Fruit fly (Drosophila melanogaster): Measurements from ENCODE around the gene CG9451.

CG9451 gene

dm6 chr3L:19521093-19521492, 20.5 kb upstream of the CG9451 start:
- no peak for TF ChIP-seq CG15710 (tag; optimal IDR thresholded peaks at IDR 0.05)
- no peak for TF ChIP-seq CG9948 (tag; optimal IDR thresholded peaks at IDR 0.05)
- no peak for TF ChIP-seq Pif1B (GFP tag; optimal IDR thresholded peaks at IDR 0.05)
- no peak for TF ChIP-seq CG13204 (GFP tag; optimal IDR thresholded peaks at IDR 0.05)
- TF ChIP-seq Ets98B (GFP tag; IDR thresholded peaks at IDR 0.05): no peak
- no peak for TF ChIP-seq Snoo (tag; optimal IDR thresholded peaks at IDR 0.05)
- TF ChIP-seq D1 (tag; optimal IDR thresholded peaks at IDR 0.05): no peak

- TF ChIP-seq CG13204 (GFP tag; optimal IDR thresholded peaks at IDR 0.05) (no peak), CG14655 (GFP tag; optimal IDR thresholded peaks at IDR 0.05) (no peak), EcR (GFP tag; optimal IDR thresholded peaks at IDR 0.05) (no peak), CG4496 (GFP tag; IDR thresholded peaks at IDR 0.05) (no peak), Snoo (tag; optimal IDR thresholded peaks at IDR 0.05) (no peak), CG8301 (tag; optimal IDR thresholded peaks at IDR 0.05) (no peak), gl (tag; optimal IDR thresholded peaks at IDR 0.05) (no peak), CG17806 (tag; optimal IDR thresholded peaks at IDR 0.05) (no peak), CG34367 (tag; optimal IDR thresholded peaks at IDR 0.05) (no peak), rn (GFP tag; IDR thresholded peaks at IDR 0.05) (no peak), CG12605 (GFP tag; IDR thresholded peaks at IDR 0.05) (no peak), Pif1A (GFP tag; optimal IDR thresholded peaks at IDR 0.05) (no peak), Ets98B (GFP tag; IDR thresholded peaks at IDR 0.05) (no peak), CG32121 (GFP tag; IDR thresholded peaks at IDR 0.05) (no peak), Pif1B (GFP tag; optimal IDR thresholded peaks at IDR 0.05) (no peak), CG8159 (tag; optimal IDR thresholded peaks at IDR 0.05) (no peak), CG15710 (tag; optimal IDR thresholded peaks at IDR 0.05) (no peak), D1 (tag; optimal IDR thresholded peaks at IDR 0.05) (no peak)
Measured at dm6 chr3L:19520645-19521044, 20.0 kb upstream of the CG9451 start, which contains the start of gene Cpr76Bc. Cpr76Bc (plus strand) TSS chr3L:19520945.

dm6 chr3L:19519349-19519748, 18.8 kb upstream of the CG9451 start, which contains the start of gene Cpr76Bb:
Cpr76Bb (plus strand) TSS chr3L:19519649.
- no peak for TF ChIP-seq CG8159 (tag; optimal IDR thresholded peaks at IDR 0.05)
- TF ChIP-seq CG32121 (GFP tag; IDR thresholded peaks at IDR 0.05): no peak
- no peak for TF ChIP-seq CG15710 (tag; optimal IDR thresholded peaks at IDR 0.05)
- no peak for TF ChIP-seq Pif1B (GFP tag; optimal IDR thresholded peaks at IDR 0.05)
- no peak for TF ChIP-seq CG9948 (tag; optimal IDR thresholded peaks at IDR 0.05)
- no peak for TF ChIP-seq rn (GFP tag; IDR thresholded peaks at IDR 0.05)
- TF ChIP-seq EcR (GFP tag; optimal IDR thresholded peaks at IDR 0.05): no peak
- no peak for TF ChIP-seq CG12605 (GFP tag; IDR thresholded peaks at IDR 0.05)
- no peak for TF ChIP-seq gl (tag; optimal IDR thresholded peaks at IDR 0.05)
- TF ChIP-seq CG13204 (GFP tag; optimal IDR thresholded peaks at IDR 0.05): no peak
- TF ChIP-seq CG14655 (GFP tag; optimal IDR thresholded peaks at IDR 0.05): no peak
- no peak for TF ChIP-seq D1 (tag; optimal IDR thresholded peaks at IDR 0.05)

- no peak for TF ChIP-seq CG8159 (tag; optimal IDR thresholded peaks at IDR 0.05)
- no peak for TF ChIP-seq CG17806 (tag; optimal IDR thresholded peaks at IDR 0.05)
- no peak for TF ChIP-seq CG9948 (tag; optimal IDR thresholded peaks at IDR 0.05)
- TF ChIP-seq Pif1B (GFP tag; optimal IDR thresholded peaks at IDR 0.05): no peak
- TF ChIP-seq CG13204 (GFP tag; optimal IDR thresholded peaks at IDR 0.05): no peak
- TF ChIP-seq CG34367 (tag; optimal IDR thresholded peaks at IDR 0.05): no peak
- TF ChIP-seq EcR (GFP tag; optimal IDR thresholded peaks at IDR 0.05): no peak
- no peak for TF ChIP-seq fd96Ca (GFP tag; IDR thresholded peaks at IDR 0.05)
- no peak for TF ChIP-seq CG10348 (GFP tag; IDR thresholded peaks at IDR 0.05)
- TF ChIP-seq CG32121 (GFP tag; IDR thresholded peaks at IDR 0.05): no peak
- TF ChIP-seq CG14655 (GFP tag; optimal IDR thresholded peaks at IDR 0.05): no peak
- TF ChIP-seq Ets98B (GFP tag; IDR thresholded peaks at IDR 0.05): no peak
- no peak for TF ChIP-seq CG4496 (GFP tag; IDR thresholded peaks at IDR 0.05)
- TF ChIP-seq D1 (tag; optimal IDR thresholded peaks at IDR 0.05): no peak
- no peak for TF ChIP-seq rn (GFP tag; IDR thresholded peaks at IDR 0.05)
- no peak for TF ChIP-seq Pif1A (GFP tag; optimal IDR thresholded peaks at IDR 0.05)
Measured at dm6 chr3L:19518232-19518631, 17.6 kb upstream of the CG9451 start, which contains the start of gene Cpr76Ba. Cpr76Ba (minus strand) TSS chr3L:19518332.

- TF ChIP-seq CG4496 (GFP tag; IDR thresholded peaks at IDR 0.05) (peak; percentile 85), CG8301 (tag; optimal IDR thresholded peaks at IDR 0.05) (no peak), Ets98B (GFP tag; IDR thresholded peaks at IDR 0.05) (peak; percentile 47; the same call in 1 of the 2 replicates), CG15710 (tag; optimal IDR thresholded peaks at IDR 0.05) (no peak), gl (tag; optimal IDR thresholded peaks at IDR 0.05) (no peak), CG10348 (GFP tag; IDR thresholded peaks at IDR 0.05) (no peak), CG8159 (tag; optimal IDR thresholded peaks at IDR 0.05) (no peak), CG13204 (GFP tag; optimal IDR thresholded peaks at IDR 0.05) (no peak), Pif1B (GFP tag; optimal IDR thresholded peaks at IDR 0.05) (no peak), fd96Ca (GFP tag; IDR thresholded peaks at IDR 0.05) (no peak), CG12605 (GFP tag; IDR thresholded peaks at IDR 0.05) (no peak), CG32121 (GFP tag; IDR thresholded peaks at IDR 0.05) (peak; percentile 32; the same call in 1 of the 2 replicates), CG9948 (tag; optimal IDR thresholded peaks at IDR 0.05) (no peak), D1 (tag; optimal IDR thresholded peaks at IDR 0.05) (peak; percentile 59), CG14655 (GFP tag; optimal IDR thresholded peaks at IDR 0.05) (peak; percentile 3), CG17806 (tag; optimal IDR thresholded peaks at IDR 0.05) (no peak), Pif1A (GFP tag; optimal IDR thresholded peaks at IDR 0.05) (peak; percentile 37), rn (GFP tag; IDR thresholded peaks at IDR 0.05) (peak; percentile 60), EcR (GFP tag; optimal IDR thresholded peaks at IDR 0.05) (no peak), Snoo (tag; optimal IDR thresholded peaks at IDR 0.05) (no peak), CG34367 (tag; optimal IDR thresholded peaks at IDR 0.05) (peak; percentile 28)
Measured at dm6 chr3L:19516547-19516946, 15.9 kb upstream of the CG9451 start.

- TF ChIP-seq EcR (GFP tag; optimal IDR thresholded peaks at IDR 0.05) (no peak), CG12605 (GFP tag; IDR thresholded peaks at IDR 0.05) (no peak), CG32121 (GFP tag; IDR thresholded peaks at IDR 0.05) (no peak), CG9948 (tag; optimal IDR thresholded peaks at IDR 0.05) (no peak)
Measured at dm6 chr3L:19512672-19513071, 12.1 kb upstream of the CG9451 start.
